Worm (Caenorhabditis elegans): ENCODE data around the gene dpy-20.

DNA sequence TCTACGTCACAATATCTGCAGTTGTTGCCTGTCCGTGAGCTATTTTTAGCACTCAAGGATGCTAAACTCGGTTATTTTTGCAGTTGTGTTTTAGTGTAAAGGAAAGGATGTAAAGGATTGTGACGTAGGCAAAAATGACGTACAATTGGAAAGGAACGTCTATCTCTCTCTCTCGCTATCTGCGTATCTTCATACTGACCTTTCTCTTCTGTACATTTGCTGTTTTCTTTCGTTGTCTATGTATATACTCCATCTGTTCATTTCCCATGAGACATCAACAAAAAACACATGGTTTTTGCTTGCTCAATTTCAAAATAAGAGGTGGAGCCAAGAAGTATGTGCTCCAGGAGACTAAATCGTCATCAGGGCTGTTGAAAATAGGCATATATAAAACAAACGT, 43.6 kb upstream of the dpy-20 start:
- TF ChIP-seq scrt-1 (GFP tag; IDR thresholded peaks at IDR 0.05) (no peak), ama-1 (optimal IDR thresholded peaks at IDR 0.05) (no peak), tbx-37 (GFP tag; conservative IDR thresholded peaks at IDR 0.05) (no peak), aly-1 (tag; optimal IDR thresholded peaks at IDR 0.05) (no peak), hmg-4 (GFP tag; optimal IDR thresholded peaks at IDR 0.05) (no peak), ceh-13 (GFP tag; optimal IDR thresholded peaks at IDR 0.05) (no peak), B0310.2 (tag; optimal IDR thresholded peaks at IDR 0.05) (no peak), flt-1 (GFP tag; IDR thresholded peaks at IDR 0.05) (no peak), tra-4 (tag; optimal IDR thresholded peaks at IDR 0.05) (no peak)
